Fruit fly (Drosophila melanogaster) Kc167 (cell line): ENCODE results near the gene Lsp2.

Experiments
- Sin3A ChIP-seq: fragments of >200 bp; optimal IDR thresholded peaks from 2 replicates; lab custom pipeline; 2018; ENCODE audit warnings: missing external identifiers
- h ChIP-seq: fragments of >200 bp; optimal IDR thresholded peaks from 3 replicates; lab custom pipeline; 2018; ENCODE audit warnings: missing external identifiers
- insv ChIP-seq: fragments of >200 bp; optimal IDR thresholded peaks from 3 replicates; lab custom pipeline; 2018; ENCODE audit warnings: missing external identifiers
- ttk ChIP-seq: sonication (Bioruptor generic); optimal IDR thresholded peaks from 2 replicates; lab custom pipeline; 2017; ENCODE audit warnings: missing external identifiers

dm6 chr3L:12122891-12123290 lies 6.3 kb upstream of the Lsp2 start:
- TF ChIP-seq Sin3A (no peak), ttk (lab: Kevin White, UChicago) (no peak), h (lab: Kevin White, UChicago) (no peak), insv (no peak)
